Worm (Caenorhabditis elegans): Measurements from ENCODE around the gene eri-3.

DNA sequence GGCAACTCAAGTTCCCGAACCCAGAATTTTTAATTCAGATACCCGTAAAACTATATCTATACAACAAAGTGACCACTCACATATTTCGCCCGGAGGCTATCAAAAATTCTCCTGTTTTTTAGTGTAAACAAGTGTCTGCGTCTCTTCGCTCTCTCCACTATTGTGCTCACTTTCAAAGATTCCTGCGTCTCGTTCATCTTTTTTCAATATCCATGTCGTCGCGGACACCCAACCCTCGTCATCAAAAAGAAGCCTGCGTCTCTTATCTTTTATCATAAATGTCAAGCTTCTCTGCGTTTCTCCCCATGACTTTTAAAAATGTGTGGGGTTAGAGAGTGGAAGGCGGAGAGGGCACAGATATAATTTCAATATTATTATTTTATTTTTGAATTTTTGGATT is 38.4 kb upstream of the eri-3 start:
- TF ChIP-seq ama-1 (optimal IDR thresholded peaks at IDR 0.05) (no peak), ets-7 (tag; optimal IDR thresholded peaks at IDR 0.05) (no peak), ceh-36 (tag; optimal IDR thresholded peaks at IDR 0.05) (no peak), pes-1 (GFP tag; IDR thresholded peaks at IDR 0.05) (no peak), scrt-1 (GFP tag; IDR thresholded peaks at IDR 0.05) (no peak), B0310.2 (tag; optimal IDR thresholded peaks at IDR 0.05) (no peak), tbx-11 (GFP tag; IDR thresholded peaks at IDR 0.05) (no peak), sea-1 (GFP tag; conservative IDR thresholded peaks at IDR 0.05) (no peak)

All from whole organism, early embryonic.